Fruit fly (Drosophila melanogaster): ENCODE results near the gene CG14785.

CG14785 gene

dm6 chrX:1482840-1483518 lies 26.1 kb upstream of the CG14785 start, which contains the start of the genes sta and inc (continued):
- TF ChIP-seq exex (tag; optimal IDR thresholded peaks at IDR 0.05), result no peak
- TF ChIP-seq CG11456 (GFP tag; IDR thresholded peaks at IDR 0.05), result peak; percentile 74; the same call in 2 of the 3 replicates
- TF ChIP-seq CG8290 (GFP tag; optimal IDR thresholded peaks at IDR 0.05), result peak; percentile 34
- peak in 1 of 2 experiments; percentile 91 for TF ChIP-seq CG8290 (tag; optimal IDR thresholded peaks at IDR 0.05)
- TF ChIP-seq pum (GFP tag; optimal IDR thresholded peaks at IDR 0.05), result peak; percentile 5
- peak; percentile 40 to 65 for TF ChIP-seq Pdp1 (GFP tag; optimal IDR thresholded peaks at IDR 0.05)
- peak; percentile 94 for TF ChIP-seq CG10267 (tag; optimal IDR thresholded peaks at IDR 0.05)
- peak; percentile 49 for TF ChIP-seq dmrt99B (tag; optimal IDR thresholded peaks at IDR 0.05)
- no peak for TF ChIP-seq CG12942 (GFP tag; optimal IDR thresholded peaks at IDR 0.05)
- peak; percentile 64 for TF ChIP-seq HLH4C (GFP tag; IDR thresholded peaks at IDR 0.05; ENCODE audit: partially characterized antibody)
- TF ChIP-seq CG16779 (GFP tag; IDR thresholded peaks at IDR 0.05), result peak; percentile 32; the same call in 1 of the 2 replicates
- no peak for TF ChIP-seq Trl (optimal IDR thresholded peaks at IDR 0.05)
- TF ChIP-seq Trl (GFP tag; optimal IDR thresholded peaks at IDR 0.05), result peak; percentile 63
- peak; percentile 65 for TF ChIP-seq Asciz (GFP tag; optimal IDR thresholded peaks at IDR 0.05)
- peak; percentile 72 for TF ChIP-seq Dref (GFP tag; IDR thresholded peaks at IDR 0.05)
- peak; percentile 88 for TF ChIP-seq CG33213 (GFP tag; optimal IDR thresholded peaks at IDR 0.05)
- TF ChIP-seq amos (GFP tag; IDR thresholded peaks at IDR 0.05; ENCODE audit: partially characterized antibody), result peak; percentile 68
- TF ChIP-seq CG12659 (GFP tag; optimal IDR thresholded peaks at IDR 0.05), result peak; percentile 94
- TF ChIP-seq sens-2 (GFP tag; IDR thresholded peaks at IDR 0.05), result 0 out of 2 replicates have a peak, but pooled peaks have one; percentile 8
- TF ChIP-seq Atf-2 (GFP tag; optimal IDR thresholded peaks at IDR 0.05), result peak; percentile 21
- no peak for TF ChIP-seq jigr1 (GFP tag; IDR thresholded peaks at IDR 0.05)
- TF ChIP-seq CG17361 (GFP tag; IDR thresholded peaks at IDR 0.05), result peak; percentile 51; the same call in 1 of the 3 replicates
- no peak for TF ChIP-seq Ets65A (GFP tag)
- TF ChIP-seq nerfin-2 (GFP tag; IDR thresholded peaks at IDR 0.05; ENCODE audit: partially characterized antibody), result no peak
- no peak for TF ChIP-seq dati (GFP tag; IDR thresholded peaks at IDR 0.05)
- no peak for TF ChIP-seq Taf1 (GFP tag; IDR thresholded peaks at IDR 0.05)
- peak; percentile 35 for TF ChIP-seq lbe (GFP tag; optimal IDR thresholded peaks at IDR 0.05)
- peak; percentile 53 for TF ChIP-seq CG3407 (GFP tag; optimal IDR thresholded peaks at IDR 0.05)
- peak; percentile 48 for TF ChIP-seq CG11398 (GFP tag; optimal IDR thresholded peaks at IDR 0.05)
- TF ChIP-seq CG13894 (tag; optimal IDR thresholded peaks at IDR 0.05), result peak; percentile 72
- TF ChIP-seq Bdp1 (GFP tag; optimal IDR thresholded peaks at IDR 0.05), result peak; percentile 27
- TF ChIP-seq Drgx (GFP tag; IDR thresholded peaks at IDR 0.05), result peak; percentile 43; the same call in 1 of the 2 replicates
- TF ChIP-seq CG12236 (GFP tag; optimal IDR thresholded peaks at IDR 0.05), result no peak
- peak; percentile 66 for TF ChIP-seq CG32532 (GFP tag; IDR thresholded peaks at IDR 0.05)
- peak; percentile 72 for TF ChIP-seq CG17385 (GFP tag; optimal IDR thresholded peaks at IDR 0.05)
- no peak for TF ChIP-seq stc (GFP tag; IDR thresholded peaks at IDR 0.05)
- peak; percentile 31 for TF ChIP-seq tin (GFP tag; optimal IDR thresholded peaks at IDR 0.05)
- peak; percentile 43 for TF ChIP-seq CG11247 (GFP tag; IDR thresholded peaks at IDR 0.05)
- TF ChIP-seq Poxn (GFP tag; IDR thresholded peaks at IDR 0.05), result no peak
- peak; percentile 55 for TF ChIP-seq CG8388 (GFP tag; optimal IDR thresholded peaks at IDR 0.05)
- TF ChIP-seq CG8924 (tag; optimal IDR thresholded peaks at IDR 0.05), result peak; percentile 53
- TF ChIP-seq Eip74EF (GFP tag; optimal IDR thresholded peaks at IDR 0.05), result peak in 1 of 2 experiments; percentile 90
- peak; percentile 56 for TF ChIP-seq CG6683 (GFP tag; optimal IDR thresholded peaks at IDR 0.05)
- TF ChIP-seq nmo (GFP tag; optimal IDR thresholded peaks at IDR 0.05), result peak; percentile 67
- peak; percentile 85 for TF ChIP-seq HmgZ (tag; optimal IDR thresholded peaks at IDR 0.05)
- no peak for TF ChIP-seq CG3726 (GFP tag; IDR thresholded peaks at IDR 0.05)
- peak; percentile 76 for TF ChIP-seq Jarid2 (GFP tag; optimal IDR thresholded peaks at IDR 0.05)
- peak; percentile 35 for TF ChIP-seq CG1647 (GFP tag; optimal IDR thresholded peaks at IDR 0.05)
- no peak for TF ChIP-seq nau (GFP tag; optimal IDR thresholded peaks at IDR 0.05)
- peak; percentile 72 for TF ChIP-seq CG31441 (GFP tag; IDR thresholded peaks at IDR 0.05)

Measured in whole organism, embryonic.